Fruit fly (Drosophila melanogaster) whole organism, embryonic: ENCODE measurements around the gene CG18586.
A peak's percentile ranks its signal among the peaks of the same experiment; 100 is the strongest.

Experiments used
- Bgb ChIP-seq: fragments of 200-800 bp; sonication (Bioruptor generic); IDR thresholded peaks from 2 replicates; pipeline ENCODE4 v1.3.6; 2022; ENCODE audit warnings: missing biosample characterization, missing genetic modification characterization; ENCODE audit not compliant: partially characterized antibody
- CG10147 ChIP-seq: fragments of 200-800 bp; sonication (Bioruptor generic); optimal IDR thresholded peaks from 2 replicates; lab custom pipeline; 2019; ENCODE audit warnings: missing biosample characterization, mild to moderate bottlenecking, missing genetic modification characterization, moderate library complexity
- CG10209 ChIP-seq: fragments of 200-800 bp; sonication (Bioruptor generic); optimal IDR thresholded peaks from 3 replicates; lab custom pipeline; 2017; ENCODE audit warnings: missing biosample characterization, mild to moderate bottlenecking, missing genetic modification characterization, missing genetic modification reagents
- CG1024 ChIP-seq: fragments of 200-800 bp; sonication (Bioruptor generic); IDR thresholded peaks from 2 replicates; pipeline ENCODE4 v1.3.6; 2022; ENCODE audit warnings: missing biosample characterization, missing genetic modification characterization
- CG10654 ChIP-seq: fragments of 200-800 bp; sonication (Bioruptor generic); optimal IDR thresholded peaks from 2 replicates; lab custom pipeline; 2016; ENCODE audit warnings: missing biosample characterization, missing genetic modification characterization
- CG12104 ChIP-seq: fragments of 200-800 bp; sonication (Bioruptor generic); optimal IDR thresholded peaks from 3 replicates; lab custom pipeline; 2016; ENCODE audit warnings: missing biosample characterization, missing genetic modification characterization
- CG15011 ChIP-seq: fragments of 200-800 bp; sonication (Bioruptor generic); optimal IDR thresholded peaks from 3 replicates; lab custom pipeline; 2018; ENCODE audit warnings: missing biosample characterization, mild to moderate bottlenecking, missing genetic modification characterization
- CG16813 ChIP-seq: fragments of 200-800 bp; sonication (Bioruptor generic); IDR thresholded peaks from 3 replicates; pipeline ENCODE4 v1.3.6; 2022; ENCODE audit warnings: missing biosample characterization, missing genetic modification characterization; ENCODE audit not compliant: partially characterized antibody
- CG17802 ChIP-seq: fragments of 200-800 bp; sonication (Bioruptor generic); optimal IDR thresholded peaks from 2 replicates; lab custom pipeline; 2018; ENCODE audit warnings: missing biosample characterization, mild to moderate bottlenecking, missing genetic modification characterization, moderate library complexity
- CG30403 ChIP-seq: fragments of 200-800 bp; sonication (Bioruptor generic); optimal IDR thresholded peaks from 3 replicates; lab custom pipeline; 2016; ENCODE audit warnings: missing biosample characterization, missing genetic modification characterization
- CG32767 ChIP-seq: fragments of 200-800 bp; sonication (Bioruptor generic); IDR thresholded peaks from 2 replicates; pipeline ENCODE4 v1.3.6; 2022; ENCODE audit warnings: missing biosample characterization, missing genetic modification characterization
- CG33557 ChIP-seq: fragments of 200-800 bp; sonication (Bioruptor generic); optimal IDR thresholded peaks from 2 replicates; lab custom pipeline; 2019; ENCODE audit warnings: missing biosample characterization, mild to moderate bottlenecking, missing genetic modification characterization, moderate library complexity
- CG42726 ChIP-seq: fragments of 200-800 bp; sonication (Bioruptor generic); IDR thresholded peaks from 2 replicates; pipeline ENCODE4 v1.3.6; 2022; ENCODE audit warnings: missing biosample characterization, missing genetic modification characterization; ENCODE audit not compliant: partially characterized antibody
- CG6272 ChIP-seq: fragments of 200-800 bp; sonication (Bioruptor generic); IDR thresholded peaks from 2 replicates; pipeline ENCODE4 v1.3.6; 2022; ENCODE audit warnings: missing biosample characterization, missing genetic modification characterization
- CG7987 ChIP-seq: fragments of 200-800 bp; sonication (Bioruptor generic); optimal IDR thresholded peaks from 2 replicates; lab custom pipeline; 2018; ENCODE audit warnings: missing biosample characterization, mild to moderate bottlenecking, missing genetic modification characterization, moderate library complexity
- CG9215 ChIP-seq: fragments of 200-800 bp; sonication (Bioruptor generic); IDR thresholded peaks from 2 replicates; pipeline ENCODE4 v1.3.6; 2022; ENCODE audit warnings: missing biosample characterization, missing genetic modification characterization
- CG9797 ChIP-seq: fragments of 200-800 bp; sonication (Bioruptor generic); optimal IDR thresholded peaks from 3 replicates; lab custom pipeline; 2018; ENCODE audit warnings: missing biosample characterization, mild to moderate bottlenecking, missing genetic modification characterization
- Fer3 ChIP-seq: fragments of 200-800 bp; sonication (Bioruptor generic); optimal IDR thresholded peaks from 2 replicates; lab custom pipeline; 2018; ENCODE audit warnings: missing biosample characterization, mild to moderate bottlenecking, missing genetic modification characterization, moderate library complexity
- HLHmδ ChIP-seq: fragments of 200-800 bp; sonication (Bioruptor generic); optimal IDR thresholded peaks from 2 replicates; lab custom pipeline; 2018; ENCODE audit warnings: missing biosample characterization, mild to moderate bottlenecking, missing genetic modification characterization, moderate library complexity
- Hand ChIP-seq: fragments of 200-800 bp; sonication (Bioruptor generic); optimal IDR thresholded peaks from 2 replicates; lab custom pipeline; 2017; ENCODE audit warnings: mild to moderate bottlenecking, missing biosample characterization, missing genetic modification reagents, missing genetic modification characterization
- HmgZ ChIP-seq: fragments of 200-800 bp; sonication (Bioruptor generic); optimal IDR thresholded peaks from 2 replicates; lab custom pipeline; 2018; ENCODE audit warnings: missing biosample characterization, mild to moderate bottlenecking, missing genetic modification characterization
- Lhr ChIP-seq: fragments of 200-800 bp; sonication (Bioruptor generic); optimal IDR thresholded peaks from 3 replicates; lab custom pipeline; 2017; ENCODE audit warnings: mild to moderate bottlenecking, missing biosample characterization, missing genetic modification reagents, missing genetic modification characterization
- Med ChIP-seq: fragments of 200-800 bp; sonication (Bioruptor generic); peaks from one replicate; lab custom pipeline; 2016; ENCODE audit warnings: missing biosample characterization, missing genetic modification characterization, mild to moderate bottlenecking, inconsistent platforms, moderate library complexity
- Mes4 ChIP-seq: fragments of 200-800 bp; sonication (Bioruptor generic); optimal IDR thresholded peaks from 2 replicates; lab custom pipeline; 2016; ENCODE audit warnings: missing biosample characterization, missing genetic modification characterization
- Myb ChIP-seq: fragments of 200-800 bp; sonication (Bioruptor generic); optimal IDR thresholded peaks from 2 replicates; lab custom pipeline; 2016; ENCODE audit warnings: missing biosample characterization, missing genetic modification characterization
- NC2α ChIP-seq: fragments of 200-800 bp; sonication (Bioruptor generic); optimal IDR thresholded peaks from 2 replicates; lab custom pipeline; 2016; ENCODE audit warnings: missing biosample characterization, missing genetic modification characterization
- Opbp ChIP-seq: fragments of 200-800 bp; sonication (Bioruptor generic); IDR thresholded peaks from 3 replicates; pipeline ENCODE4 v1.3.6; 2022; ENCODE audit warnings: missing biosample characterization, missing genetic modification characterization; ENCODE audit not compliant: partially characterized antibody
- Ravus ChIP-seq: fragments of 200-800 bp; sonication (Bioruptor generic); IDR thresholded peaks from 2 replicates; pipeline ENCODE4 v1.3.6; 2022; ENCODE audit warnings: missing biosample characterization, missing genetic modification characterization
- Trl ChIP-seq, 3 experiments: fragments of >200 bp in 2 of 3; fragments of 200-800 bp in 1 of 3; sonication (Bioruptor generic) in 1 of 3; optimal IDR thresholded peaks; 2 replicates in 1 of 3; 3 replicates in 2 of 3; lab custom pipeline; 2016 to 2017; ENCODE audit warnings: missing biosample characterization in 1 of 3, missing genetic modification characterization in 1 of 3
- Usf ChIP-seq: fragments of 200-800 bp; sonication (Bioruptor generic); optimal IDR thresholded peaks from 2 replicates; lab custom pipeline; 2017; ENCODE audit warnings: missing genotype, missing biosample characterization, missing genetic modification characterization
- Vsx1 ChIP-seq: fragments of 200-800 bp; sonication (Bioruptor generic); optimal IDR thresholded peaks from 2 replicates; lab custom pipeline; 2017; ENCODE audit warnings: missing biosample characterization, mild to moderate bottlenecking, missing genetic modification characterization, missing genetic modification reagents
- bigmax ChIP-seq: fragments of 200-800 bp; sonication (Bioruptor generic); optimal IDR thresholded peaks from 2 replicates; lab custom pipeline; 2018; ENCODE audit warnings: missing biosample characterization, mild to moderate bottlenecking, missing genetic modification characterization
- caup ChIP-seq: fragments of 200-800 bp; sonication (Bioruptor generic); optimal IDR thresholded peaks from 3 replicates; lab custom pipeline; 2017; ENCODE audit warnings: missing biosample characterization, mild to moderate bottlenecking, missing genetic modification characterization, moderate library complexity; ENCODE audit not compliant: severe bottlenecking
- chn ChIP-seq: fragments of 200-800 bp; sonication (Bioruptor generic); optimal IDR thresholded peaks from 2 replicates; lab custom pipeline; 2016; ENCODE audit warnings: missing biosample characterization, missing genetic modification characterization
- ewg ChIP-seq: fragments of 200-800 bp; sonication (Bioruptor generic); optimal IDR thresholded peaks from 3 replicates; lab custom pipeline; 2017; ENCODE audit warnings: mild to moderate bottlenecking, missing biosample characterization, missing genetic modification reagents, missing genetic modification characterization
- fd96Cb ChIP-seq: fragments of 200-800 bp; sonication (Bioruptor generic); optimal IDR thresholded peaks from 2 replicates; lab custom pipeline; 2018; ENCODE audit warnings: missing biosample characterization, mild to moderate bottlenecking, missing genetic modification characterization, moderate library complexity
- gro ChIP-seq: fragments of 200-800 bp; sonication (Bioruptor generic); optimal IDR thresholded peaks from 2 replicates; lab custom pipeline; 2016; ENCODE audit warnings: missing biosample characterization, missing genetic modification characterization
- inv ChIP-seq: fragments of 200-800 bp; sonication (Bioruptor generic); IDR thresholded peaks from 2 replicates; pipeline ENCODE4 v1.3.6; 2022; ENCODE audit warnings: missing biosample characterization, missing genetic modification characterization; ENCODE audit not compliant: partially characterized antibody
- kay ChIP-seq: fragments of 200-800 bp; sonication (Bioruptor generic); optimal IDR thresholded peaks from 2 replicates; lab custom pipeline; 2016; ENCODE audit warnings: missing biosample characterization, missing genetic modification characterization
- lilli ChIP-seq: fragments of 200-800 bp; sonication (Bioruptor generic); optimal IDR thresholded peaks from 3 replicates; lab custom pipeline; 2016; ENCODE audit warnings: missing biosample characterization, missing genetic modification characterization
- maf-S ChIP-seq: fragments of 200-800 bp; sonication (Bioruptor generic); optimal IDR thresholded peaks from 2 replicates; lab custom pipeline; 2016; ENCODE audit warnings: missing biosample characterization, missing genetic modification characterization
- mirr ChIP-seq: fragments of 200-800 bp; sonication (Bioruptor generic); optimal IDR thresholded peaks from 3 replicates; lab custom pipeline; 2018; ENCODE audit warnings: missing biosample characterization, mild to moderate bottlenecking, missing genetic modification characterization
- odd ChIP-seq: fragments of 200-800 bp; sonication (Bioruptor generic); optimal IDR thresholded peaks from 2 replicates; lab custom pipeline; 2017; ENCODE audit warnings: missing biosample characterization, mild to moderate bottlenecking, missing genetic modification characterization
- tna ChIP-seq: fragments of 200-800 bp; sonication (Bioruptor generic); IDR thresholded peaks from 2 replicates; pipeline ENCODE4 v1.3.6; 2022; ENCODE audit warnings: missing biosample characterization, missing genetic modification characterization; ENCODE audit not compliant: partially characterized antibody
- trem ChIP-seq: fragments of 200-800 bp; optimal IDR thresholded peaks from 3 replicates; lab custom pipeline; 2019; ENCODE audit warnings: missing biosample characterization, mild to moderate bottlenecking, missing genetic modification characterization, moderate library complexity
- tup ChIP-seq: fragments of 200-800 bp; sonication (Bioruptor generic); optimal IDR thresholded peaks from 2 replicates; lab custom pipeline; 2016; ENCODE audit warnings: missing biosample characterization, mild to moderate bottlenecking, missing genetic modification characterization, moderate library complexity
- unc-4 ChIP-seq: fragments of 200-800 bp; sonication (Bioruptor generic); IDR thresholded peaks from 2 replicates; pipeline ENCODE4 v1.3.6; 2022; ENCODE audit warnings: missing biosample characterization, missing genetic modification characterization; ENCODE audit not compliant: partially characterized antibody
- vvl ChIP-seq: fragments of 200-800 bp; sonication (Bioruptor generic); IDR thresholded peaks from 2 replicates; pipeline ENCODE4 v1.3.6; 2022; ENCODE audit warnings: missing biosample characterization, missing genetic modification characterization

The CG18586 gene

dm6 chr3L:5897228-5897688 is 24.1 kb downstream of the CG18586 start, which contains the start of the genes PolE2 and CG5592 (continued):
- TF ChIP-seq Trl (optimal IDR thresholded peaks at IDR 0.05; lab: Kevin White, UChicago) (no peak), Trl (GFP tag; optimal IDR thresholded peaks at IDR 0.05; lab: Kevin White, UChicago) (no peak), bigmax (GFP tag; lab: Kevin White, UChicago) (no peak), kay (GFP tag; lab: Kevin White, UChicago) (no peak), CG33557 (GFP tag; lab: Kevin White, UChicago) (no peak), odd (no peak), NC2α (GFP tag; lab: Kevin White, UChicago) (no peak), CG42726 (GFP tag; lab: Robert Waterston, UW) (peak; percentile 27; the same call in 1 of the 2 replicates), Fer3 (tag; lab: Kevin White, UChicago) (no peak), gro (GFP tag; lab: Kevin White, UChicago) (no peak), Usf (GFP tag; lab: Kevin White, UChicago) (no peak), CG15011 (GFP tag; lab: Kevin White, UChicago) (no peak), caup (no peak), CG16813 (0 out of 3 replicates have a peak, but pooled peaks have one; percentile 32), HmgZ (peak; percentile 29), CG32767 (GFP tag; lab: Robert Waterston, UW) (no peak), unc-4 (GFP tag; lab: Robert Waterston, UW) (peak; percentile 58), Bgb (peak; percentile 45; the same call in 1 of the 2 replicates), CG1024 (GFP tag; lab: Robert Waterston, UW) (no peak), CG6272 (GFP tag; lab: Robert Waterston, UW) (no peak), Hand (no peak), Vsx1 (GFP tag; lab: Kevin White, UChicago) (no peak), chn (GFP tag; lab: Kevin White, UChicago) (no peak), CG30403 (GFP tag; lab: Kevin White, UChicago) (no peak), lilli (GFP tag; lab: Kevin White, UChicago) (no peak), trem (tag; lab: Kevin White, UChicago) (peak; percentile 37), tup (GFP tag; lab: Kevin White, UChicago) (no peak), HLHmδ (GFP tag; lab: Kevin White, UChicago) (no peak), CG10147 (no peak), CG9215 (GFP tag; lab: Robert Waterston, UW) (no peak), CG7987 (no peak), CG17802 (tag; lab: Kevin White, UChicago) (no peak), vvl (GFP tag; lab: Robert Waterston, UW) (no peak), fd96Cb (tag; lab: Kevin White, UChicago) (no peak), Myb (GFP tag; lab: Kevin White, UChicago) (no peak), ewg (no peak), CG10209 (GFP tag; lab: Kevin White, UChicago) (no peak), Lhr (GFP tag; lab: Kevin White, UChicago) (no peak), mirr (GFP tag; lab: Kevin White, UChicago) (no peak), CG9797 (peak; percentile 40), CG12104 (GFP tag; lab: Kevin White, UChicago) (no peak), maf-S (no peak), Med (GFP tag; lab: Kevin White, UChicago) (peak; percentile 42), Mes4 (no peak), Opbp (GFP tag; lab: Robert Waterston, UW) (peak; percentile 9; the same call in 1 of the 3 replicates), Ravus (GFP tag; lab: Robert Waterston, UW) (no peak), CG10654 (GFP tag; lab: Kevin White, UChicago) (no peak), inv (GFP tag; lab: Robert Waterston, UW) (no peak), tna (no peak)
